Worm (Caenorhabditis elegans) whole organism, L4 larva: ENCODE data around the gene Y57G11B.2.

Experiments used
- D1046.2 ChIP-seq: fragments of 200-800 bp; sonication (Bioruptor generic); IDR thresholded peaks from 2 replicates; pipeline ENCODE4 v1.3.6; 2022; ENCODE audit warnings: missing genetic modification characterization, missing compliant biosample characterization
- F10B5.3 ChIP-seq: sonication (generic microtip); optimal IDR thresholded peaks from 2 replicates; lab custom pipeline; 2016; ENCODE audit warnings: mild to moderate bottlenecking, missing genetic modification characterization, missing compliant biosample characterization
- F26F4.8 ChIP-seq: fragments of 200-800 bp; sonication (Bioruptor generic); conservative IDR thresholded peaks from 2 replicates; pipeline ENCODE4 v1.3.6; 2022; ENCODE audit warnings: missing genetic modification characterization, missing compliant biosample characterization
- Y48G9A.11 ChIP-seq: fragments of 200-800 bp; sonication (Bioruptor generic); IDR thresholded peaks from 2 replicates; pipeline ENCODE4 v1.3.6; 2022; ENCODE audit warnings: missing genetic modification reagents, missing genetic modification characterization, missing compliant biosample characterization
- Y75B8A.6 ChIP-seq: fragments of 200-800 bp; sonication (Bioruptor generic); IDR thresholded peaks from 2 replicates; pipeline ENCODE4 v1.3.6; 2022; ENCODE audit warnings: missing genetic modification reagents, missing genetic modification characterization, missing compliant biosample characterization
- aha-1 ChIP-seq: fragments of 150-350 bp; peaks from one replicate; lab custom pipeline; 2014; ENCODE audit warnings: missing biosample characterization, missing genetic modification characterization
- ceh-62 ChIP-seq: sonication (generic microtip); optimal IDR thresholded peaks from 2 replicates; lab custom pipeline; 2017; ENCODE audit warnings: missing biosample characterization, missing genetic modification characterization
- ces-1 ChIP-seq: fragments of 150-350 bp; sonication (generic microtip); optimal IDR thresholded peaks from 4 replicates; lab custom pipeline; 2014; ENCODE audit warnings: missing biosample characterization, missing genetic modification reagents, missing genetic modification characterization
- cey-2 ChIP-seq: sonication (generic microtip); optimal IDR thresholded peaks from 3 replicates; lab custom pipeline; 2017; ENCODE audit warnings: missing genetic modification characterization, mild to moderate bottlenecking, missing compliant biosample characterization, antibody characterized with exemption, borderline replicate concordance; ENCODE audit not compliant: insufficient read depth
- daf-12 ChIP-seq: fragments of 150-350 bp; optimal IDR thresholded peaks from 2 replicates; lab custom pipeline; 2014; ENCODE audit warnings: missing biosample characterization, missing genetic modification reagents, missing genetic modification characterization
- daf-16 ChIP-seq, 3 experiments: sonication (generic microtip); optimal IDR thresholded peaks; 2 replicates each; lab custom pipeline; 2016 to 2017; ENCODE audit warnings: missing genetic modification characterization in 3 of 3, missing genetic modification reagents in 3 of 3, mild to moderate bottlenecking in 2 of 3, missing compliant biosample characterization in 2 of 3, missing biosample characterization in 1 of 3, moderate library complexity in 1 of 3
- dmd-6 ChIP-seq: fragments of 200-800 bp; sonication (Bioruptor generic); IDR thresholded peaks from 2 replicates; pipeline ENCODE4 v1.3.6; 2022; ENCODE audit warnings: missing genetic modification reagents, missing genetic modification characterization, missing compliant biosample characterization
- dmd-8 ChIP-seq: fragments of 200-800 bp; sonication (Bioruptor generic); IDR thresholded peaks from 2 replicates; pipeline ENCODE4 v1.3.6; 2022; ENCODE audit warnings: missing genetic modification characterization, missing compliant biosample characterization
- duxl-1 ChIP-seq: sonication (generic microtip); optimal IDR thresholded peaks from 2 replicates; lab custom pipeline; 2016; ENCODE audit warnings: mild to moderate bottlenecking, missing genetic modification characterization, moderate library complexity, missing compliant biosample characterization; ENCODE audit not compliant: poor library complexity
- dve-1 ChIP-seq: sonication (generic microtip); optimal IDR thresholded peaks from 2 replicates; lab custom pipeline; 2017; ENCODE audit warnings: antibody characterized with exemption, mild to moderate bottlenecking, missing genetic modification characterization, missing compliant biosample characterization; ENCODE audit not compliant: insufficient read depth
- egl-27 ChIP-seq: sonication (generic microtip); optimal IDR thresholded peaks from 3 replicates; lab custom pipeline; 2017; ENCODE audit warnings: missing biosample characterization, missing genetic modification reagents, missing genetic modification characterization
- egl-43 ChIP-seq: fragments of 200-800 bp; sonication (Bioruptor generic); IDR thresholded peaks from 2 replicates; pipeline ENCODE4 v1.3.6; 2022; ENCODE audit warnings: missing genetic modification reagents, missing genetic modification characterization, missing compliant biosample characterization
- hlh-30 ChIP-seq: sonication (generic microtip); optimal IDR thresholded peaks from 2 replicates; lab custom pipeline; 2017; ENCODE audit warnings: antibody characterized with exemption, mild to moderate bottlenecking, missing genetic modification characterization, missing compliant biosample characterization; ENCODE audit not compliant: insufficient read depth
- lin-1 ChIP-seq: fragments of 200-800 bp; sonication (Bioruptor generic); IDR thresholded peaks from 2 replicates; pipeline ENCODE4 v1.3.6; 2022; ENCODE audit warnings: missing genetic modification reagents, missing genetic modification characterization, missing compliant biosample characterization
- lin-15B ChIP-seq: fragments of 150-350 bp; sonication (generic microtip); optimal IDR thresholded peaks from 3 replicates; lab custom pipeline; 2014; ENCODE audit warnings: missing biosample characterization, missing genetic modification characterization
- lin-38 ChIP-seq: fragments of 200-800 bp; sonication (Bioruptor generic); IDR thresholded peaks from 2 replicates; pipeline ENCODE4 v1.3.6; 2022; ENCODE audit warnings: missing genetic modification reagents, missing genetic modification characterization, missing compliant biosample characterization
- lir-3 ChIP-seq: sonication (generic microtip); optimal IDR thresholded peaks from 2 replicates; lab custom pipeline; 2016; ENCODE audit warnings: mild to moderate bottlenecking, missing genetic modification characterization, missing compliant biosample characterization
- lsy-2 ChIP-seq, 2 experiments: fragments of 150-350 bp in 1 of 2; sonication (generic microtip) in 1 of 2; optimal IDR thresholded peaks; 2 replicates each; lab custom pipeline; 2014 to 2017; ENCODE audit warnings: missing biosample characterization in 2 of 2, missing genetic modification characterization in 2 of 2
- mdl-1 ChIP-seq, 2 experiments: fragments of 150-350 bp in 1 of 2; sonication (generic microtip) in 1 of 2; optimal IDR thresholded peaks; 2 replicates each; lab custom pipeline; 2014 to 2017; ENCODE audit warnings: missing biosample characterization in 2 of 2, missing genetic modification characterization in 2 of 2
- mep-1 ChIP-seq: fragments of 150-350 bp; sonication (generic microtip); optimal IDR thresholded peaks from 3 replicates; lab custom pipeline; 2014; ENCODE audit warnings: missing biosample characterization, missing genetic modification characterization
- mes-2 ChIP-seq: sonication (generic microtip); optimal IDR thresholded peaks from 2 replicates; lab custom pipeline; 2016; ENCODE audit warnings: missing genotype, mild to moderate bottlenecking, missing genetic modification characterization, missing compliant biosample characterization; ENCODE audit not compliant: poor library complexity, severe bottlenecking
- nhr-11 ChIP-seq: fragments of 150-350 bp; optimal IDR thresholded peaks from 2 replicates; lab custom pipeline; 2014; ENCODE audit warnings: missing biosample characterization, missing genetic modification characterization
- nhr-237 ChIP-seq: sonication (generic microtip); optimal IDR thresholded peaks from 2 replicates; lab custom pipeline; 2017; ENCODE audit warnings: missing biosample characterization, missing genetic modification characterization
- nhr-25 ChIP-seq: sonication (generic microtip); optimal IDR thresholded peaks from 2 replicates; lab custom pipeline; 2017; ENCODE audit warnings: missing genetic modification characterization, mild to moderate bottlenecking, missing compliant biosample characterization, antibody characterized with exemption, moderate library complexity, borderline replicate concordance; ENCODE audit not compliant: insufficient read depth
- nhr-28 ChIP-seq: fragments of 150-350 bp; optimal IDR thresholded peaks from 2 replicates; lab custom pipeline; 2014; ENCODE audit warnings: missing biosample characterization, missing genetic modification characterization
- pqm-1 ChIP-seq: sonication (generic microtip); optimal IDR thresholded peaks from 2 replicates; lab custom pipeline; 2017; ENCODE audit warnings: missing biosample characterization, missing genetic modification characterization
- saeg-2 ChIP-seq: fragments of 200-800 bp; sonication (Bioruptor generic); IDR thresholded peaks from 2 replicates; pipeline ENCODE4 v1.3.6; 2022; ENCODE audit warnings: missing genetic modification reagents, missing genetic modification characterization, missing compliant biosample characterization
- set-16 ChIP-seq: fragments of 200-800 bp; sonication (Bioruptor generic); IDR thresholded peaks from 2 replicates; pipeline ENCODE4 v1.3.6; 2022; ENCODE audit warnings: missing genetic modification reagents, missing genetic modification characterization, missing compliant biosample characterization
- skn-1 ChIP-seq: fragments of 150-350 bp; optimal IDR thresholded peaks from 2 replicates; lab custom pipeline; 2014; ENCODE audit warnings: missing biosample characterization, missing genetic modification characterization
- tra-1 ChIP-seq: fragments of 200-800 bp; sonication (Bioruptor generic); IDR thresholded peaks from 2 replicates; pipeline ENCODE4 v1.3.6; 2022; ENCODE audit warnings: missing genetic modification reagents, missing genetic modification characterization, missing compliant biosample characterization
- unc-39 ChIP-seq: sonication (generic microtip); optimal IDR thresholded peaks from 2 replicates; lab custom pipeline; 2017; ENCODE audit warnings: missing biosample characterization, missing genetic modification characterization
- unc-62 ChIP-seq, 3 experiments: fragments of 150-350 bp in 1 of 3; sonication (generic microtip); optimal IDR thresholded peaks in 2 of 3; peaks in 1 of 3; 1 replicate in 1 of 3; 2 replicates in 2 of 3; lab custom pipeline; 2014 to 2017; ENCODE audit warnings: missing biosample characterization in 3 of 3, missing genetic modification characterization in 3 of 3, missing genetic modification reagents in 3 of 3, missing genotype in 1 of 3
- zag-1 ChIP-seq: fragments of 150-350 bp; optimal IDR thresholded peaks from 2 replicates; lab custom pipeline; 2014; ENCODE audit warnings: missing biosample characterization, missing genetic modification characterization
- zip-11 ChIP-seq: fragments of 200-800 bp; sonication (Bioruptor generic); IDR thresholded peaks from 2 replicates; pipeline ENCODE4 v1.3.6; 2022; ENCODE audit warnings: missing genetic modification characterization, missing compliant biosample characterization
- ztf-11 ChIP-seq: fragments of 150-350 bp; optimal IDR thresholded peaks from 2 replicates; lab custom pipeline; 2014; ENCODE audit warnings: missing biosample characterization, missing genetic modification characterization

The Y57G11B.2 gene

ce11 chrIV:14610942-14611724 is 46.0 kb downstream of the Y57G11B.2 start (continued):
- TF ChIP-seq D1046.2: 0 out of 2 replicates have a peak, but pooled peaks have one; percentile 3
- TF ChIP-seq cey-2: no peak
- TF ChIP-seq dve-1: peak; percentile 49
- TF ChIP-seq tra-1 (GFP tag; lab: Robert Waterston, UW): peak; percentile 36; the same call in 1 of the 2 replicates
- TF ChIP-seq Y48G9A.11 (GFP tag; lab: Robert Waterston, UW): no peak
- TF ChIP-seq set-16: no peak; the same call in 1 of the 2 replicates
- TF ChIP-seq mdl-1 (tag; optimal IDR thresholded peaks at IDR 0.05; lab: Kevin White, UChicago): peak; percentile 21 to 58
- peak; percentile 33 for TF ChIP-seq lir-3 (tag; lab: Kevin White, UChicago)
- TF ChIP-seq zip-11 (GFP tag; lab: Robert Waterston, UW): no peak
- TF ChIP-seq unc-39 (tag; lab: Kevin White, UChicago): no peak
- no peak for TF ChIP-seq ztf-11 (tag; lab: Kevin White, UChicago)
- TF ChIP-seq egl-43 (GFP tag; lab: Robert Waterston, UW): 0 out of 2 replicates have a peak, but pooled peaks have one; percentile 27
- no peak for TF ChIP-seq daf-12 (tag; lab: Kevin White, UChicago)
- TF ChIP-seq lin-38 (GFP tag; lab: Robert Waterston, UW): peak; percentile 53; the same call in 1 of the 2 replicates
- TF ChIP-seq ces-1: no peak

- TF ChIP-seq zag-1 (tag; lab: Kevin White, UChicago): no peak
- no peak for TF ChIP-seq Y75B8A.6 (GFP tag; lab: Robert Waterston, UW)
- peak; percentile 75 for TF ChIP-seq aha-1 (tag; lab: Kevin White, UChicago)
- TF ChIP-seq hlh-30 (tag; lab: Kevin White, UChicago): peak; percentile 81
- 0 out of 2 replicates have a peak, but pooled peaks have one; percentile 5 for TF ChIP-seq dmd-6
- peak; percentile 53 for TF ChIP-seq nhr-25 (tag; lab: Kevin White, UChicago)
- peak in 1 of 2 experiments; percentile 95 for TF ChIP-seq unc-62 (GFP tag; optimal IDR thresholded peaks at IDR 0.05 in 1 of 2; lab: Kevin White, UChicago)
- TF ChIP-seq unc-62 (tag; optimal IDR thresholded peaks at IDR 0.05; lab: Kevin White, UChicago): no peak
These were observed 46.8 kb downstream of the Y57G11B.2 start for ce11 chrIV:14611892-14612497.

ce11 chrIV:14612547-14613329 is 47.6 kb downstream of the Y57G11B.2 start:
- no peak for TF ChIP-seq pqm-1 (tag; lab: Kevin White, UChicago)
- no peak for TF ChIP-seq saeg-2
- TF ChIP-seq daf-12 (tag; lab: Kevin White, UChicago): no peak
- TF ChIP-seq dmd-8: no peak
- peak; percentile 12 for TF ChIP-seq cey-2
- peak; percentile 46 for TF ChIP-seq mes-2 (tag; lab: Kevin White, UChicago)
- peak; percentile 64 for TF ChIP-seq mep-1
- peak; percentile 21 for TF ChIP-seq nhr-11 (tag; lab: Kevin White, UChicago)
- TF ChIP-seq ceh-62 (tag; lab: Kevin White, UChicago): no peak
- TF ChIP-seq zag-1 (tag; lab: Kevin White, UChicago): no peak
- TF ChIP-seq Y75B8A.6 (GFP tag; lab: Robert Waterston, UW): no peak
- TF ChIP-seq F26F4.8 (GFP tag; lab: Robert Waterston, UW): no peak
- TF ChIP-seq hlh-30 (tag; lab: Kevin White, UChicago): peak; percentile 34
- TF ChIP-seq F10B5.3 (tag; lab: Kevin White, UChicago): no peak
- TF ChIP-seq duxl-1 (tag; lab: Kevin White, UChicago): no peak
- TF ChIP-seq nhr-25 (tag; lab: Kevin White, UChicago): no peak
- no peak for TF ChIP-seq nhr-237 (tag; lab: Kevin White, UChicago)
- TF ChIP-seq lin-1 (GFP tag; lab: Robert Waterston, UW): peak; percentile 7; the same call in 1 of the 2 replicates
- TF ChIP-seq lin-15B: no peak
- TF ChIP-seq tra-1 (GFP tag; lab: Robert Waterston, UW): no peak; the same call in 1 of the 2 replicates
- no peak for TF ChIP-seq egl-27 (tag; lab: Kevin White, UChicago)
- no peak for TF ChIP-seq skn-1 (tag; lab: Kevin White, UChicago)
- TF ChIP-seq nhr-28 (tag; lab: Kevin White, UChicago): peak; percentile 81
- no peak for TF ChIP-seq daf-16 (GFP tag; optimal IDR thresholded peaks at IDR 0.05; lab: Kevin White, UChicago)
- TF ChIP-seq daf-16 (tag; optimal IDR thresholded peaks at IDR 0.05; lab: Kevin White, UChicago): peak; percentile 93
- TF ChIP-seq lsy-2 (tag; optimal IDR thresholded peaks at IDR 0.05; lab: Kevin White, UChicago): peak; percentile 22 to 33
- no peak for TF ChIP-seq ces-1
